Worm (Caenorhabditis elegans) whole organism, L4/young adult: ENCODE results near the gene gtr-1.

Source experiments
- W03F9.2 ChIP-seq: fragments of 150-350 bp; optimal IDR thresholded peaks from 2 replicates; lab custom pipeline; 2014; ENCODE audit warnings: missing biosample characterization, missing genetic modification characterization
- dao-5 ChIP-seq: sonication (generic microtip); optimal IDR thresholded peaks from 2 replicates; lab custom pipeline; 2016; ENCODE audit warnings: missing genotype, missing genetic modification characterization, moderate library complexity, missing compliant biosample characterization
- him-1 ChIP-seq: sonication (generic microtip); optimal IDR thresholded peaks from 2 replicates; lab custom pipeline; 2016; ENCODE audit warnings: missing genotype, missing genetic modification reagents, missing genetic modification characterization, missing compliant biosample characterization

gtr-1 gene

DNA sequence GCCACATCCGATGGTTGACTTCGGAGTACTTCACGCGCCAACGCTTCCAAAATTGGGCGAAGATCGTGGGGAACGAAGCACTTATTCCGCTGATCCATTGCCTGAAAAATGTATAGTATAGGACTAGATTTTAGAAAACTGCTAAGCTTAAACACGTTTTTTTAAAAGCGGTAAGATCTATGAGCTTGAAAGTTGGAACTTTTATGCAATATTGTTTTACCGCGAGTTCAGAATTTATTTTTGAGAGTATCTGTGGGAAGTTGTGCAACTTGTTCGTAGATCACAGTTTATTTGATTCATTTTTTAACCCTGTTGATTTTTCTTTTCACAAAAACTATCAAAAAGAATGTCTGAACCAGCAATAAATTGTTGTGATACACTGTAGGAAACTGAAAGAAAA is 38.8 kb downstream of the gtr-1 start, which contains the start of gene F39H12.3:
Gene F39H12.3, minus strand, starts transcription at position 101 of the 400 bp plus-strand sequence.
- TF ChIP-seq dao-5 (tag; lab: Kevin White, UChicago) (no peak), W03F9.2 (tag; lab: Kevin White, UChicago) (no peak), him-1 (tag; lab: Kevin White, UChicago) (no peak)

DNA sequence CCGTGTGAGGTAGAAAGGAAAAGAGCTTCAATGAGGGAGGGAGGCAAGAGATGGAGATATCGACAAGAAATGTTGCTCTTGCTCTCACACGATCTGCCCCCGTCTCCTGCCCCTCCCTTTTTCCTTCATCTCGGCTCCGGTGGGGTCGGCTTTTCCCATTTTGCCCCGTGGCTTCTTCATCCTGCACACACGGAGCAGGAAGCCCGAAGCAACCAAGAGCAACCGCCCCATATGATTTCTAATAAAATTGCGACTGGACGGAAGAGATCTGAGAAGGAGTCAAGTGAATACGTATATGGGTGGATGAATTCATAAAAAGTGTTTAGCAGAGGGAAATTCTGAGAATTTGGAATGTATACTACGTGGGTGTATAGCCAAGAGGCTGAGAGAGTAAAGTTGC is 42.1 kb downstream of the gtr-1 start:
- TF ChIP-seq W03F9.2 (tag; lab: Kevin White, UChicago) (no peak), him-1 (tag; lab: Kevin White, UChicago) (peak; percentile 51)

DNA sequence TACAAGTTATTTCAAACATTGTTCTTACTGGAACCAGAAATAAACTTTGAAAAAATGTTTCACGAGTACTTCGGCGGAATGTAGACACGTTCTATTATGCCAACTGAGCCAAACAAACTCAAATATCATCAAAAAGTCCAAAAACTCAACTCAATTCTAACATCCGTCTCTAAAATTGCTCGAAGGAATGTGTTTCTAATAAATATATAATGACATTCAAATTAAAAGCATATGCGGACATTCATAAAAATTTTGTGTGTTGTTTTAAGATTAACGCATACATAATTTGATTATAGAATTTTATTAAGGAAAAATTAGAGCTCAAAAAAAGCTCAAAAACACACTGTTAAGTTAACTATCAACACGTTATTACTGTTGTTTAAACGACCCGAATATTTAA is 42.9 kb downstream of the gtr-1 start:
- TF ChIP-seq dao-5 (tag; lab: Kevin White, UChicago): no peak
- TF ChIP-seq W03F9.2 (tag; lab: Kevin White, UChicago): no peak
- TF ChIP-seq him-1 (tag; lab: Kevin White, UChicago): no peak

- TF ChIP-seq him-1 (tag; lab: Kevin White, UChicago) (no peak), W03F9.2 (tag; lab: Kevin White, UChicago) (no peak), dao-5 (tag; lab: Kevin White, UChicago) (no peak)
Measured at ce11 chrX:851421-851820, 48.8 kb downstream of the gtr-1 start, which contains the start of gene igcm-1. igcm-1 (minus strand) TSS chrX:851521.

- TF ChIP-seq W03F9.2 (tag; lab: Kevin White, UChicago) (no peak), dao-5 (tag; lab: Kevin White, UChicago) (no peak), him-1 (tag; lab: Kevin White, UChicago) (no peak)
Measured at ce11 chrX:852739-853268, 50.2 kb downstream of the gtr-1 start.

DNA sequence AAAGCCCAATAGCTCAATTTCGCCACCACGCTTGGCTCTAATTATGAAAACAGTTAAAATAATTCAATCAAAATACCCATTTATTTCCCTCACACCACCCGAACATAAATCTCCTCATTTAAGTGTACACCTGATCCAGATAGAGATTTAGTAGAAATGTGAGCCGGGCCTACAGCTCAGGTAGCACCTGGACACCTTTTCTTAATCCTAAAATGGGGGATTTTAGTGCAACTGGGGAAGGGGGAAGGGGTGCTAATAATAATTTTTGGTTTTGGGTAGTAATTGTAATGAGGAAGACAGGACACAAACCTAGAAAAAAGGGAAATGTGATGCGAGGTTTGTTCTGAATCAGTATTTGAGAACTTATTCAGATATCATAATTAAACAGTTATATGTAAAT is 51.0 kb downstream of the gtr-1 start:
- TF ChIP-seq him-1 (tag; lab: Kevin White, UChicago) (no peak), W03F9.2 (tag; lab: Kevin White, UChicago) (no peak), dao-5 (tag; lab: Kevin White, UChicago) (no peak)
